Fruit fly (Drosophila melanogaster) whole organism, embryonic: ENCODE data around the gene Arpc3A.

Source experiments
- MTF-1 ChIP-seq: fragments of 200-800 bp; sonication (Bioruptor generic); optimal IDR thresholded peaks from 2 replicates; lab custom pipeline; 2018; ENCODE audit warnings: missing biosample characterization, mild to moderate bottlenecking, missing genetic modification characterization, borderline replicate concordance
- NfI ChIP-seq: fragments of 200-800 bp; sonication (Bioruptor generic); optimal IDR thresholded peaks from 3 replicates; lab custom pipeline; 2018; ENCODE audit warnings: missing biosample characterization, mild to moderate bottlenecking, missing genetic modification characterization, moderate library complexity
- hth ChIP-seq: fragments of >200 bp; optimal IDR thresholded peaks from 2 replicates; lab custom pipeline; 2017; ENCODE audit warnings: inconsistent platforms
- pita ChIP-seq: fragments of 200-800 bp; sonication (Bioruptor generic); optimal IDR thresholded peaks from 2 replicates; lab custom pipeline; 2017; ENCODE audit warnings: missing biosample characterization, mild to moderate bottlenecking, missing genetic modification characterization

DNA sequence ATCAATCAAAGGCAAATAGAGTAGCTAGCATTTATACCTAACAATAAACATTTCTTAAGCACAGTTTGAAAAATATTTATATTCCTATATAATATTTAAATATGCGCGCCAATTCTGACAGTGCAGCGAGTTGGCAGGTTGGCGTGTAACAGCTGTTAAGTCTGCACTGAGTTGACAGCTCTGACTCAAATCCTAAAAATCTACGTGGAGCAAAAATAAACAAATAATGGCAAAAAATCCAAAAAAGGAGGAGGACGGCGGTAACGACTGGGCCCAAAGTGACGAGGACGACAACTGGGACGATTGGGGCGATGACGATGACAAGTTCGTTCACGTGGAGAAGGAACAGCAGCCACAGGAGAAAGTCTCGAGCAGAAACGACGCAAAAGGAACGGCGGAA is 47.9 kb upstream of the Arpc3A start, which contains the start of gene CG9590:
- no peak for TF ChIP-seq hth
- TF ChIP-seq pita = no peak
- no peak for TF ChIP-seq NfI (GFP tag; lab: Kevin White, UChicago)
- no peak for TF ChIP-seq MTF-1 (GFP tag; lab: Kevin White, UChicago)
